5 worm cellular contexts compared by ENCODE assay signal in genomic region chrX:14938188-14938587, ce11.
TF ChIP-seq lines count a peak whose summit lies in the region.

No protein-coding gene starts in this region.

TF ChIP-seq in whole organism, L1 larva, 84 proteins besides CTCF, POLR2A, EP300 and RAD21:
- TF ChIP-seq snpc-4 (tag; optimal IDR thresholded peaks at IDR 0.05; lab: Kevin White, UChicago) (peak; percentile 87), xbp-1 (tag; optimal IDR thresholded peaks at IDR 0.05; lab: Kevin White, UChicago) (no peak), nhr-85 (tag; lab: Kevin White, UChicago) (peak; percentile 39), nhr-71 (tag; optimal IDR thresholded peaks at IDR 0.05; lab: Kevin White, UChicago) (peak; percentile 9)
TF ChIP-seq in whole organism, L1 larva: peak in this region for 3.

TF ChIP-seq in whole organism, L2 larva, 48 proteins besides CTCF, POLR2A, EP300 and RAD21:
- peak; percentile 87 for TF ChIP-seq snpc-4 (tag; optimal IDR thresholded peaks at IDR 0.05; lab: Kevin White, UChicago)
- TF ChIP-seq nhr-12 (tag; optimal IDR thresholded peaks at IDR 0.05; lab: Kevin White, UChicago) = no peak

TF ChIP-seq in whole organism, L3 larva, 47 proteins besides CTCF, POLR2A, EP300 and RAD21:
- TF ChIP-seq ceh-9 (tag; optimal IDR thresholded peaks at IDR 0.05; lab: Kevin White, UChicago) (no peak), fkh-2 (tag; optimal IDR thresholded peaks at IDR 0.05; lab: Kevin White, UChicago) (no peak), skn-1 (tag; optimal IDR thresholded peaks at IDR 0.05; lab: Kevin White, UChicago) (no peak), ceh-28 (tag; optimal IDR thresholded peaks at IDR 0.05; lab: Kevin White, UChicago) (no peak), mml-1 (tag; optimal IDR thresholded peaks at IDR 0.05; lab: Kevin White, UChicago) (no peak), nhr-11 (tag; optimal IDR thresholded peaks at IDR 0.05; lab: Kevin White, UChicago) (no peak), snpc-4 (tag; optimal IDR thresholded peaks at IDR 0.05; lab: Kevin White, UChicago) (peak; percentile 80), nhr-12 (tag; optimal IDR thresholded peaks at IDR 0.05; lab: Kevin White, UChicago) (no peak)

TF ChIP-seq in whole organism, L4 larva, 104 proteins besides CTCF, POLR2A, EP300 and RAD21:
- TF ChIP-seq nhr-6 (tag; optimal IDR thresholded peaks at IDR 0.05; lab: Kevin White, UChicago) (no peak), mep-1 (tag; optimal IDR thresholded peaks at IDR 0.05; lab: Kevin White, UChicago) (no peak), rbr-2 (tag; optimal IDR thresholded peaks at IDR 0.05; lab: Kevin White, UChicago) (no peak), aha-1 (tag; lab: Kevin White, UChicago) (no peak), Y105C5A.15 (GFP tag; IDR thresholded peaks at IDR 0.05; lab: Robert Waterston, UW) (no peak), pha-4 (GFP tag; IDR thresholded peaks at IDR 0.05; lab: Robert Waterston, UW) (peak; percentile 20; the same call in 1 of the 2 replicates), pha-4 (tag; optimal IDR thresholded peaks at IDR 0.05; lab: Kevin White, UChicago) (no peak), lin-38 (GFP tag; IDR thresholded peaks at IDR 0.05; lab: Robert Waterston, UW) (no peak), unc-62 (GFP tag; optimal IDR thresholded peaks at IDR 0.05 in 1 of 2; lab: Kevin White, UChicago) (peak in 1 of 2 experiments; percentile 34), unc-62 (tag; optimal IDR thresholded peaks at IDR 0.05; lab: Kevin White, UChicago) (no peak), F26F4.8 (GFP tag; conservative IDR thresholded peaks at IDR 0.05; lab: Robert Waterston, UW) (no peak), nhr-42 (GFP tag; IDR thresholded peaks at IDR 0.05; lab: Robert Waterston, UW) (peak; percentile 31; the same call in 1 of the 2 replicates), ama-1 (optimal IDR thresholded peaks at IDR 0.05; lab: Kevin White, UChicago) (no peak), nhr-76 (tag; optimal IDR thresholded peaks at IDR 0.05; lab: Kevin White, UChicago) (no peak), nhr-111 (GFP tag; optimal IDR thresholded peaks at IDR 0.05; lab: Kevin White, UChicago) (no peak), ceh-32 (tag; optimal IDR thresholded peaks at IDR 0.05; lab: Kevin White, UChicago; ENCODE audit: poor library complexity) (no peak), Y48G9A.11 (GFP tag; IDR thresholded peaks at IDR 0.05; lab: Robert Waterston, UW) (0 out of 2 replicates have a peak, but pooled peaks have one; percentile 24), aly-2 (tag; optimal IDR thresholded peaks at IDR 0.05; lab: Kevin White, UChicago) (no peak), ces-1 (GFP tag; optimal IDR thresholded peaks at IDR 0.05; lab: Kevin White, UChicago) (no peak), jun-1 (tag; optimal IDR thresholded peaks at IDR 0.05; lab: Kevin White, UChicago) (no peak), snpc-4 (tag; optimal IDR thresholded peaks at IDR 0.05; lab: Kevin White, UChicago) (peak; percentile 75), egl-27 (tag; optimal IDR thresholded peaks at IDR 0.05; lab: Kevin White, UChicago) (no peak), nhr-237 (tag; optimal IDR thresholded peaks at IDR 0.05; lab: Kevin White, UChicago) (no peak)

TF ChIP-seq in whole organism, young adult, 124 proteins besides CTCF, POLR2A, EP300 and RAD21:
- TF ChIP-seq snpc-1.1 (tag; optimal IDR thresholded peaks at IDR 0.05; lab: Kevin White, UChicago; ENCODE audit: insufficient read depth) (peak; percentile 56), somi-1 (GFP tag; optimal IDR thresholded peaks at IDR 0.05; lab: Kevin White, UChicago) (no peak), nhr-90 (tag; optimal IDR thresholded peaks at IDR 0.05; lab: Kevin White, UChicago) (no peak), pha-4 (tag; optimal IDR thresholded peaks at IDR 0.05; lab: Kevin White, UChicago) (no peak), let-607 (tag; optimal IDR thresholded peaks at IDR 0.05; lab: Kevin White, UChicago) (peak in 1 of 2 experiments; percentile 5), ceh-40 (GFP tag; IDR thresholded peaks at IDR 0.05; lab: Robert Waterston, UW) (no peak), lir-1 (GFP tag; conservative IDR thresholded peaks at IDR 0.05; lab: Robert Waterston, UW) (no peak), C17E4.6 (GFP tag; IDR thresholded peaks at IDR 0.05; lab: Robert Waterston, UW) (no peak), hmg-1.2 (GFP tag; IDR thresholded peaks at IDR 0.05; lab: Robert Waterston, UW) (peak; percentile 57; the same call in 1 of the 2 replicates), lin-26 (GFP tag; IDR thresholded peaks at IDR 0.05; lab: Robert Waterston, UW) (no peak), K12H6.12 (tag; optimal IDR thresholded peaks at IDR 0.05; lab: Kevin White, UChicago) (no peak), rpc-1 (optimal IDR thresholded peaks at IDR 0.05; lab: Kevin White, UChicago) (no peak), rpc-1 (tag; optimal IDR thresholded peaks at IDR 0.05; lab: Kevin White, UChicago) (no peak), tbx-9 (tag; optimal IDR thresholded peaks at IDR 0.05; lab: Kevin White, UChicago; ENCODE audit: borderline replicate concordance) (no peak), snpc-4 (GFP tag; optimal IDR thresholded peaks at IDR 0.05; lab: Kevin White, UChicago) (peak; percentile 44), snpc-4 (tag; optimal IDR thresholded peaks at IDR 0.05; lab: Kevin White, UChicago) (peak; percentile 62 to 94 (median 84)), rcor-1 (GFP tag; IDR thresholded peaks at IDR 0.05; lab: Robert Waterston, UW) (no peak), ceh-100 (GFP tag; IDR thresholded peaks at IDR 0.05; lab: Robert Waterston, UW) (no peak), fkh-3 (tag; optimal IDR thresholded peaks at IDR 0.05; lab: Kevin White, UChicago) (peak; percentile 2), sdz-38 (tag; optimal IDR thresholded peaks at IDR 0.05; lab: Kevin White, UChicago) (no peak), ztf-18 (tag; optimal IDR thresholded peaks at IDR 0.05; lab: Kevin White, UChicago) (no peak), nfya-1 (tag; optimal IDR thresholded peaks at IDR 0.05; lab: Kevin White, UChicago; ENCODE audit: borderline replicate concordance, insufficient read depth) (no peak), egrh-3 (GFP tag; IDR thresholded peaks at IDR 0.05; lab: Robert Waterston, UW) (no peak), atf-7 (tag; optimal IDR thresholded peaks at IDR 0.05; lab: Kevin White, UChicago) (no peak), nfyb-1 (GFP tag; IDR thresholded peaks at IDR 0.05; lab: Robert Waterston, UW) (no peak), efl-1 (GFP tag; optimal IDR thresholded peaks at IDR 0.05; lab: Kevin White, UChicago) (no peak), T26A5.8 (tag; optimal IDR thresholded peaks at IDR 0.05; lab: Kevin White, UChicago) (no peak), snpc-3.4 (tag; optimal IDR thresholded peaks at IDR 0.05; lab: Kevin White, UChicago) (no peak), tbp1 (GFP tag; optimal IDR thresholded peaks at IDR 0.05; lab: Kevin White, UChicago) (no peak), zim-3 (tag; optimal IDR thresholded peaks at IDR 0.05; lab: Kevin White, UChicago) (no peak), C06A6.2 (GFP tag; conservative IDR thresholded peaks at IDR 0.05; lab: Robert Waterston, UW) (no peak), K11D2.4 (GFP tag; IDR thresholded peaks at IDR 0.05; lab: Robert Waterston, UW) (no peak), aptf-3 (GFP tag; IDR thresholded peaks at IDR 0.05; lab: Robert Waterston, UW) (no peak), madf-8 (GFP tag; conservative IDR thresholded peaks at IDR 0.05; lab: Robert Waterston, UW) (no peak), attf-5 (GFP tag; optimal IDR thresholded peaks at IDR 0.05; lab: Kevin White, UChicago) (no peak), F57A8.1 (GFP tag; optimal IDR thresholded peaks at IDR 0.05; lab: Kevin White, UChicago) (no peak), ztf-25 (GFP tag; IDR thresholded peaks at IDR 0.05; lab: Robert Waterston, UW) (no peak)
